Fruit fly (Drosophila melanogaster): ENCODE measurements around the gene CG15506.

DNA sequence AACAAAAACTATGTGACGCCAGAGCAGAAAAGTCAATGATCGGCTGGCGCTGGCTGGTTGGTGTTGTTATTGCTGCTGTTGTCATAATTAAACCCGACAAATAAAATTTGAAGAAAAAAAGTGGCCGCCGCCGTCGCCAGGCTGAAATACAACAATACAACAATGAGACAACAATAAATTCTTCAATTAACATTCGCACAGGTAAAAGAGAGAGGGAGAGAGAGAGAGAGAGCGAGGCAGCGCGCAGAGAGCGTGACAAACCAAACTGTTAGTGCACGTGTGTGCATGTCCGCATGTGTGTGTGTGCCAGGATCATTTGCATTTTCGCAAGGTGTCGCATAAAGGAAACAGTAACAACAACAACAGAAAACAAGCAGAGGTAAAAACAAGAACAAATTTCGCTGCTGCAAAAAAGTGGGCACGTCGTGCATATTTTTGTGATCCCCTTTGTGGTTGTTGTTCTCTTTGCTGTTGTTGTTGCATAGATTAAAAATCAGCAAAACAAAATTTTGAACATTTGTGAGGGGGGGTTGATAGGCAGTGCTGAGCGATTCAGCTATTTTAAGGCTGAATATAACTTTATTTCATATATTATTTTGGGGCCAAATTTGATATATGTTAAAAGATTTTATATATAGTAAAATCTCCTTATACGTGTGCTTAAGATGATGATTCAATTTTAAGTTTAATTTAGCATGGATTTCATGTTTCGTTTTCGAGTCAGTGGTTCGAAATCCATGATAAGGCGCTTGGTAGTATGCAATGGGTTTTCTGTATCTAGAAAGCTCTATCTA, 46.0 kb downstream of the CG15506 start:
- TF ChIP-seq CG8478 (optimal IDR thresholded peaks at IDR 0.05) (no peak), CTCF (optimal IDR thresholded peaks at IDR 0.05) (no peak)
